Worm (Caenorhabditis elegans) whole organism, L4 larva: Measurements from ENCODE around the gene Y7A5A.1.

Source experiments
- F37D6.2 ChIP-seq: sonication (generic microtip); optimal IDR thresholded peaks from 2 replicates; lab custom pipeline; 2016; ENCODE audit warnings: mild to moderate bottlenecking, missing genetic modification characterization, missing compliant biosample characterization
- F44E2.7 ChIP-seq: fragments of 200-800 bp; sonication (Bioruptor generic); IDR thresholded peaks from 2 replicates; pipeline ENCODE4 v2.1.2; 2022; ENCODE audit warnings: missing genetic modification characterization, missing compliant biosample characterization
- T26A8.4 ChIP-seq: fragments of 200-800 bp; sonication (Bioruptor generic); IDR thresholded peaks from 2 replicates; pipeline ENCODE4 v1.3.6; 2022; ENCODE audit warnings: missing genetic modification characterization, missing compliant biosample characterization
- Y5F2A.4 ChIP-seq: fragments of 200-800 bp; sonication (Bioruptor generic); optimal IDR thresholded peaks from 2 replicates; lab custom pipeline; 2018; ENCODE audit warnings: mild to moderate bottlenecking, missing genetic modification characterization, missing compliant biosample characterization
- ZK337.2 ChIP-seq: fragments of 200-800 bp; sonication (Bioruptor generic); IDR thresholded peaks from 2 replicates; pipeline ENCODE4 v1.3.6; 2022; ENCODE audit warnings: missing genetic modification reagents, missing genetic modification characterization, missing compliant biosample characterization
- arid-1 ChIP-seq: fragments of 200-800 bp; sonication (Bioruptor generic); conservative IDR thresholded peaks from 2 replicates; pipeline ENCODE4 v1.3.6; 2022; ENCODE audit warnings: missing genetic modification reagents, missing genetic modification characterization, missing compliant biosample characterization
- ceh-28 ChIP-seq: fragments of 150-350 bp; optimal IDR thresholded peaks from 2 replicates; lab custom pipeline; 2014; ENCODE audit warnings: missing biosample characterization, missing genetic modification reagents, missing genetic modification characterization
- ceh-32 ChIP-seq: sonication (generic microtip); optimal IDR thresholded peaks from 2 replicates; lab custom pipeline; 2016; ENCODE audit warnings: mild to moderate bottlenecking, missing genetic modification characterization, missing compliant biosample characterization; ENCODE audit not compliant: poor library complexity
- daf-16 ChIP-seq, 3 experiments: sonication (generic microtip); optimal IDR thresholded peaks; 2 replicates each; lab custom pipeline; 2016 to 2017; ENCODE audit warnings: missing genetic modification characterization in 3 of 3, missing genetic modification reagents in 3 of 3, mild to moderate bottlenecking in 2 of 3, missing compliant biosample characterization in 2 of 3, missing biosample characterization in 1 of 3, moderate library complexity in 1 of 3
- daf-8 ChIP-seq: fragments of 200-800 bp; sonication (Bioruptor generic); IDR thresholded peaks from 2 replicates; pipeline ENCODE4 v1.3.6; 2022; ENCODE audit warnings: missing genetic modification characterization, missing compliant biosample characterization
- dmd-9 ChIP-seq: fragments of 200-800 bp; sonication (Bioruptor generic); IDR thresholded peaks from 2 replicates; pipeline ENCODE4 v1.3.6; 2022; ENCODE audit warnings: missing genetic modification reagents, missing genetic modification characterization, missing compliant biosample characterization
- duxl-1 ChIP-seq: sonication (generic microtip); optimal IDR thresholded peaks from 2 replicates; lab custom pipeline; 2016; ENCODE audit warnings: mild to moderate bottlenecking, missing genetic modification characterization, moderate library complexity, missing compliant biosample characterization; ENCODE audit not compliant: poor library complexity
- fkh-10 ChIP-seq: fragments of 150-350 bp; optimal IDR thresholded peaks from 2 replicates; lab custom pipeline; 2014; ENCODE audit warnings: missing biosample characterization, missing genetic modification reagents, missing genetic modification characterization
- fos-1 ChIP-seq: fragments of 150-350 bp; optimal IDR thresholded peaks from 2 replicates; lab custom pipeline; 2014; ENCODE audit warnings: missing biosample characterization, missing genetic modification characterization
- hif-1 ChIP-seq, 2 experiments: sonication (generic microtip); optimal IDR thresholded peaks; 2 replicates each; lab custom pipeline; 2016 to 2017; ENCODE audit warnings: missing compliant biosample characterization in 2 of 2, missing genetic modification characterization in 2 of 2, missing genetic modification reagents in 2 of 2, missing genotype in 2 of 2, mild to moderate bottlenecking in 1 of 2
- hlh-30 ChIP-seq: sonication (generic microtip); optimal IDR thresholded peaks from 2 replicates; lab custom pipeline; 2017; ENCODE audit warnings: antibody characterized with exemption, mild to moderate bottlenecking, missing genetic modification characterization, missing compliant biosample characterization; ENCODE audit not compliant: insufficient read depth
- hmg-1.1 ChIP-seq: fragments of 200-800 bp; sonication (Bioruptor generic); IDR thresholded peaks from 2 replicates; pipeline ENCODE4 v1.3.6; 2022; ENCODE audit warnings: missing genetic modification reagents, missing genetic modification characterization, missing compliant biosample characterization
- lin-1 ChIP-seq: fragments of 200-800 bp; sonication (Bioruptor generic); IDR thresholded peaks from 2 replicates; pipeline ENCODE4 v1.3.6; 2022; ENCODE audit warnings: missing genetic modification reagents, missing genetic modification characterization, missing compliant biosample characterization
- lin-13 ChIP-seq: fragments of 150-350 bp; optimal IDR thresholded peaks from 2 replicates; lab custom pipeline; 2014; ENCODE audit warnings: missing biosample characterization, missing genetic modification reagents, missing genetic modification characterization
- lin-15B ChIP-seq: fragments of 150-350 bp; sonication (generic microtip); optimal IDR thresholded peaks from 3 replicates; lab custom pipeline; 2014; ENCODE audit warnings: missing biosample characterization, missing genetic modification characterization
- lir-3 ChIP-seq: sonication (generic microtip); optimal IDR thresholded peaks from 2 replicates; lab custom pipeline; 2016; ENCODE audit warnings: mild to moderate bottlenecking, missing genetic modification characterization, missing compliant biosample characterization
- mxl-2 ChIP-seq: fragments of 200-800 bp; sonication (Bioruptor generic); conservative IDR thresholded peaks from 2 replicates; pipeline ENCODE4 v1.3.6; 2022; ENCODE audit warnings: missing genetic modification reagents, missing genetic modification characterization, missing compliant biosample characterization
- nhr-10 ChIP-seq: fragments of 150-350 bp; optimal IDR thresholded peaks from 2 replicates; lab custom pipeline; 2014; ENCODE audit warnings: missing biosample characterization, missing genetic modification characterization
- nhr-102 ChIP-seq: sonication (generic microtip); optimal IDR thresholded peaks from 2 replicates; lab custom pipeline; 2016; ENCODE audit warnings: mild to moderate bottlenecking, missing genetic modification characterization, moderate library complexity, missing compliant biosample characterization
- nhr-11 ChIP-seq: fragments of 150-350 bp; optimal IDR thresholded peaks from 2 replicates; lab custom pipeline; 2014; ENCODE audit warnings: missing biosample characterization, missing genetic modification characterization
- nhr-41 ChIP-seq: fragments of 200-800 bp; sonication (Bioruptor generic); IDR thresholded peaks from 2 replicates; pipeline ENCODE4 v1.3.6; 2022; ENCODE audit warnings: missing genetic modification reagents, missing genetic modification characterization, missing compliant biosample characterization
- nhr-48 ChIP-seq: sonication (generic microtip); optimal IDR thresholded peaks from 2 replicates; lab custom pipeline; 2016; ENCODE audit warnings: mild to moderate bottlenecking, missing genetic modification characterization, missing compliant biosample characterization
- nhr-6 ChIP-seq: fragments of 150-350 bp; optimal IDR thresholded peaks from 2 replicates; lab custom pipeline; 2014; ENCODE audit warnings: missing biosample characterization, missing genetic modification characterization
- nhr-77 ChIP-seq: fragments of 150-350 bp; optimal IDR thresholded peaks from 2 replicates; lab custom pipeline; 2014; ENCODE audit warnings: missing biosample characterization, missing genetic modification characterization
- pha-4 ChIP-seq, 2 experiments: fragments of 150-350 bp in 1 of 2; fragments of 200-800 bp in 1 of 2; sonication (Bioruptor generic) in 1 of 2; IDR thresholded peaks in 1 of 2; optimal IDR thresholded peaks in 1 of 2; 2 replicates each; pipeline versions ENCODE4 v1.3.6 to Lab custom; 2014 to 2022; ENCODE audit warnings: missing genetic modification characterization in 2 of 2, missing genetic modification reagents in 2 of 2, missing biosample characterization in 1 of 2, missing compliant biosample characterization in 1 of 2
- sdz-12 ChIP-seq: fragments of 200-800 bp; sonication (Bioruptor generic); optimal IDR thresholded peaks from 2 replicates; lab custom pipeline; 2018; ENCODE audit warnings: mild to moderate bottlenecking, missing genetic modification characterization, missing compliant biosample characterization
- spr-3 ChIP-seq: fragments of 200-800 bp; sonication (Bioruptor generic); optimal IDR thresholded peaks from 2 replicates; lab custom pipeline; 2018; ENCODE audit warnings: mild to moderate bottlenecking, missing genetic modification characterization, missing compliant biosample characterization
- tra-1 ChIP-seq: fragments of 200-800 bp; sonication (Bioruptor generic); IDR thresholded peaks from 2 replicates; pipeline ENCODE4 v1.3.6; 2022; ENCODE audit warnings: missing genetic modification reagents, missing genetic modification characterization, missing compliant biosample characterization
- unc-62 ChIP-seq, 3 experiments: fragments of 150-350 bp in 1 of 3; sonication (generic microtip); optimal IDR thresholded peaks in 2 of 3; peaks in 1 of 3; 1 replicate in 1 of 3; 2 replicates in 2 of 3; lab custom pipeline; 2014 to 2017; ENCODE audit warnings: missing biosample characterization in 3 of 3, missing genetic modification characterization in 3 of 3, missing genetic modification reagents in 3 of 3, missing genotype in 1 of 3
- zfp-2 ChIP-seq: sonication (generic microtip); optimal IDR thresholded peaks from 2 replicates; lab custom pipeline; 2016; ENCODE audit warnings: mild to moderate bottlenecking, missing genetic modification characterization, missing compliant biosample characterization
- zip-11 ChIP-seq: fragments of 200-800 bp; sonication (Bioruptor generic); IDR thresholded peaks from 2 replicates; pipeline ENCODE4 v1.3.6; 2022; ENCODE audit warnings: missing genetic modification characterization, missing compliant biosample characterization
- zip-2 ChIP-seq: fragments of 150-350 bp; optimal IDR thresholded peaks from 2 replicates; lab custom pipeline; 2014; ENCODE audit warnings: missing biosample characterization, missing genetic modification characterization
- ztf-7 ChIP-seq: fragments of 150-350 bp; optimal IDR thresholded peaks from 2 replicates; lab custom pipeline; 2014; ENCODE audit warnings: missing biosample characterization, missing genetic modification characterization

Y7A5A.1 gene

DNA sequence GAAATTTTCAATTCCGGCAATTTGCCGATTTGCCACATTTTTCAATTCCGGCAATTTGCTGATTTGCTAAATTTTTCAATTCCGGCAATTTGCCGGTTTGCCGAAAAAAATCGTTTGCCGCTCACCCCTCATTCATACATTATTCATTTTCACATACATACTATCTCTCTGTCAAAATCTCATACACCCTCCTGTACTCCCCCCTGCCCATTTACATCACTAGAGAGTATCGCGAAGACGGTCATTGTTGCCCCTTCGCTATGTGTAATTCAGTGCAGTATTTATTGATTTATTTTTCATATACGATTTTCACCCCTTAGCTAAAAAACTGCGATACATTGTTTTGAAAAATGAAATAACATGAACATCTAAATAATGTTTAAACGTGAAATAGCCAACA is 34.9 kb downstream of the Y7A5A.1 start (continued):
- TF ChIP-seq lir-3, result peak; percentile 11
- peak; percentile 85 for TF ChIP-seq zip-2 (tag; lab: Kevin White, UChicago)
- peak; percentile 93 for TF ChIP-seq nhr-102 (tag; lab: Kevin White, UChicago)
- TF ChIP-seq dmd-9 (GFP tag; lab: Robert Waterston, UW), result no peak
- no peak for TF ChIP-seq F44E2.7 (GFP tag; lab: Robert Waterston, UW)
- peak; percentile 41 for TF ChIP-seq nhr-10 (tag; lab: Kevin White, UChicago)
- no peak for TF ChIP-seq daf-16 (GFP tag; optimal IDR thresholded peaks at IDR 0.05; lab: Kevin White, UChicago)
- TF ChIP-seq daf-16 (tag; optimal IDR thresholded peaks at IDR 0.05; lab: Kevin White, UChicago), result peak; percentile 67
- TF ChIP-seq arid-1 (GFP tag; lab: Robert Waterston, UW), result no peak
- peak; percentile 89 for TF ChIP-seq T26A8.4 (GFP tag; lab: Robert Waterston, UW)
- peak; percentile 18 for TF ChIP-seq ceh-32
- peak; percentile 69 for TF ChIP-seq lin-13 (GFP tag; lab: Kevin White, UChicago)
- peak in 1 of 2 experiments; percentile 27 for TF ChIP-seq unc-62 (GFP tag; optimal IDR thresholded peaks at IDR 0.05 in 1 of 2; lab: Kevin White, UChicago)
- TF ChIP-seq unc-62 (tag; optimal IDR thresholded peaks at IDR 0.05; lab: Kevin White, UChicago), result no peak
- TF ChIP-seq duxl-1, result peak; percentile 95
- peak; percentile 81 for TF ChIP-seq ztf-7 (tag; lab: Kevin White, UChicago)
- peak; percentile 44 for TF ChIP-seq nhr-48
- TF ChIP-seq lin-1 (GFP tag; lab: Robert Waterston, UW), result peak; percentile 61; the same call in 1 of the 2 replicates
- peak; percentile 91 for TF ChIP-seq nhr-77 (tag; lab: Kevin White, UChicago)
- TF ChIP-seq lin-15B, result no peak
- TF ChIP-seq F37D6.2 (tag; lab: Kevin White, UChicago), result peak; percentile 79
- TF ChIP-seq sdz-12 (GFP tag; lab: Kevin White, UChicago), result no peak
- TF ChIP-seq nhr-6 (tag; lab: Kevin White, UChicago), result peak; percentile 76
- TF ChIP-seq spr-3 (GFP tag; lab: Kevin White, UChicago), result peak; percentile 13
- peak in 1 of 2 experiments; percentile 46 for TF ChIP-seq hif-1 (tag; optimal IDR thresholded peaks at IDR 0.05; lab: Kevin White, UChicago)
- TF ChIP-seq tra-1 (GFP tag; lab: Robert Waterston, UW), result no peak
- TF ChIP-seq ZK337.2 (GFP tag; lab: Robert Waterston, UW), result no peak
- TF ChIP-seq hmg-1.1, result peak; percentile 91

DNA sequence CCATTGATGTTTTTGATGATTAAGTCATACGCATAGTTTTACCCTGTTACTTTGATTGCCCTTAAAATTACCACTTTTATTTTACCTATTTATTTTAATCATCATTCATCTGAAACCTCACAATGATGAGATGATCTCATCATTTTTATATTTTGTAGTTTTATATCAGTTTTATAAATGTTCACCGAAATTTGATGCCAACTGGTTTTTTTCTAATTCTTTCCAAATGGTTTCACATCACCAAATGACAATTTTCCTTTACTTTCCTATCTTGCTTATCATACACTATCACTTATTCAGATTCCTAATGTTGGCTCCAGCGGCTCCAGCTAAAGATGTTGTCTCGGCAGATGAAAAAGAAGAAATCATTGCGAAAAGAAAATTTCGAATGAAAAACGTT is 39.6 kb downstream of the Y7A5A.1 start, which contains the start of gene lin-15A:
TSS of gene lin-15A (plus strand) at position 301 of the 400 bp plus-strand sequence.
- TF ChIP-seq hif-1 (tag; optimal IDR thresholded peaks at IDR 0.05; lab: Kevin White, UChicago), result no peak
- no peak for TF ChIP-seq Y5F2A.4
- no peak for TF ChIP-seq daf-8 (GFP tag; lab: Robert Waterston, UW)
- TF ChIP-seq fkh-10 (GFP tag; lab: Kevin White, UChicago), result no peak
- no peak for TF ChIP-seq mxl-2 (GFP tag; lab: Robert Waterston, UW)
- TF ChIP-seq fos-1 (tag; lab: Kevin White, UChicago), result no peak
- TF ChIP-seq F44E2.7 (GFP tag; lab: Robert Waterston, UW), result no peak
- no peak for TF ChIP-seq pha-4 (GFP tag; IDR thresholded peaks at IDR 0.05; lab: Robert Waterston, UW)
- TF ChIP-seq pha-4 (tag; optimal IDR thresholded peaks at IDR 0.05; lab: Kevin White, UChicago), result no peak
- no peak for TF ChIP-seq hlh-30 (tag; lab: Kevin White, UChicago)
- no peak for TF ChIP-seq zip-11
- no peak for TF ChIP-seq nhr-11 (tag; lab: Kevin White, UChicago)
- TF ChIP-seq nhr-41 (GFP tag; lab: Robert Waterston, UW), result no peak
- no peak for TF ChIP-seq ceh-28 (tag; lab: Kevin White, UChicago)
- TF ChIP-seq zfp-2 (tag; lab: Kevin White, UChicago), result no peak
- no peak for TF ChIP-seq nhr-10 (tag; lab: Kevin White, UChicago)
